Worm (Caenorhabditis elegans) whole organism, L1 larva: ENCODE measurements around the gene ttr-3.
A peak's percentile ranks its signal among the peaks of the same experiment; 100 is the strongest.

Experiments used
- C34B4.2 ChIP-seq: sonication (generic microtip); optimal IDR thresholded peaks from 2 replicates; lab custom pipeline; 2017; ENCODE audit warnings: mild to moderate bottlenecking, missing genetic modification characterization, missing compliant biosample characterization
- F16B12.6 ChIP-seq: fragments of 150-350 bp; optimal IDR thresholded peaks from 2 replicates; lab custom pipeline; 2014; ENCODE audit warnings: missing biosample characterization, missing genetic modification characterization
- Y116A8C.19 ChIP-seq: sonication (generic microtip); optimal IDR thresholded peaks from 2 replicates; lab custom pipeline; 2016; ENCODE audit warnings: missing compliant biosample characterization, missing genetic modification characterization, borderline replicate concordance
- aha-1 ChIP-seq: fragments of 150-350 bp; optimal IDR thresholded peaks from 2 replicates; lab custom pipeline; 2014; ENCODE audit warnings: missing biosample characterization, missing genetic modification characterization
- ama-1 ChIP-seq: fragments of 150-350 bp; optimal IDR thresholded peaks from 2 replicates; lab custom pipeline; 2014
- blmp-1 ChIP-seq: fragments of 150-350 bp; optimal IDR thresholded peaks from 2 replicates; lab custom pipeline; 2014; ENCODE audit warnings: missing biosample characterization, missing genetic modification characterization
- ceh-63 ChIP-seq: fragments of 200-800 bp; sonication (Bioruptor generic); optimal IDR thresholded peaks from 2 replicates; lab custom pipeline; 2018; ENCODE audit warnings: mild to moderate bottlenecking, missing genetic modification characterization, missing compliant biosample characterization
- ceh-8 ChIP-seq: fragments of 200-800 bp; sonication (Bioruptor generic); optimal IDR thresholded peaks from 2 replicates; lab custom pipeline; 2018; ENCODE audit warnings: mild to moderate bottlenecking, missing genetic modification characterization, moderate library complexity, missing compliant biosample characterization
- dpl-1 ChIP-seq, 3 experiments: fragments of 150-350 bp in 2 of 3; sonication (generic microtip) in 1 of 3; optimal IDR thresholded peaks; 2 replicates each; lab custom pipeline; 2014 to 2017; ENCODE audit warnings: missing biosample characterization in 3 of 3, missing genetic modification characterization in 3 of 3, missing genetic modification reagents in 3 of 3
- efl-1 ChIP-seq, 4 experiments: fragments of 150-350 bp; optimal IDR thresholded peaks in 3 of 4; peaks in 1 of 4; 1 replicate in 1 of 4; 2 replicates in 3 of 4; lab custom pipeline; 2014; ENCODE audit warnings: missing biosample characterization in 2 of 4, missing genetic modification characterization in 2 of 4, missing genetic modification reagents in 2 of 4
- egl-13 ChIP-seq: sonication (generic microtip); optimal IDR thresholded peaks from 2 replicates; lab custom pipeline; 2016; ENCODE audit warnings: missing genotype, missing genetic modification reagents, missing genetic modification characterization, missing compliant biosample characterization
- egl-27 ChIP-seq, 2 experiments: fragments of 150-350 bp in 1 of 2; sonication (generic microtip); optimal IDR thresholded peaks; 3 replicates each; lab custom pipeline; 2017 to 2018; ENCODE audit warnings: missing biosample characterization in 2 of 2, missing genetic modification characterization in 2 of 2, missing genetic modification reagents in 2 of 2
- elt-2 ChIP-seq: sonication (generic microtip); optimal IDR thresholded peaks from 2 replicates; lab custom pipeline; 2016; ENCODE audit warnings: missing genetic modification characterization, mild to moderate bottlenecking, inconsistent platforms, missing compliant biosample characterization, missing genetic modification reagents
- elt-3 ChIP-seq, 6 experiments: fragments of 150-350 bp in 1 of 6; sonication (generic microtip); optimal IDR thresholded peaks; 2 replicates each; lab custom pipeline; 2017 to 2018; ENCODE audit warnings: missing biosample characterization in 6 of 6, missing genetic modification characterization in 6 of 6, inconsistent platforms in 1 of 6
- ets-5 ChIP-seq: fragments of 200-800 bp; sonication (Bioruptor generic); IDR thresholded peaks from 2 replicates; pipeline ENCODE4 v1.3.6; 2022; ENCODE audit warnings: missing genetic modification characterization, missing compliant biosample characterization
- fkh-10 ChIP-seq: sonication (generic microtip); optimal IDR thresholded peaks from 2 replicates; lab custom pipeline; 2017; ENCODE audit warnings: missing biosample characterization, missing genetic modification reagents, missing genetic modification characterization
- fkh-4 ChIP-seq: sonication (generic microtip); optimal IDR thresholded peaks from 2 replicates; lab custom pipeline; 2016; ENCODE audit warnings: missing compliant biosample characterization, missing genetic modification characterization, borderline replicate concordance
- hlh-4 ChIP-seq: sonication (generic microtip); optimal IDR thresholded peaks from 2 replicates; lab custom pipeline; 2016; ENCODE audit warnings: mild to moderate bottlenecking, missing genetic modification characterization, missing compliant biosample characterization
- jun-1 ChIP-seq: fragments of 150-350 bp; optimal IDR thresholded peaks from 2 replicates; lab custom pipeline; 2014; ENCODE audit warnings: missing biosample characterization, missing genetic modification reagents, missing genetic modification characterization
- lin-13 ChIP-seq: fragments of 150-350 bp; optimal IDR thresholded peaks from 2 replicates; lab custom pipeline; 2014; ENCODE audit warnings: missing biosample characterization, missing genetic modification reagents, missing genetic modification characterization
- lin-14 ChIP-seq: fragments of 200-800 bp; sonication (Bioruptor generic); optimal IDR thresholded peaks from 2 replicates; lab custom pipeline; 2018; ENCODE audit warnings: mild to moderate bottlenecking, missing genetic modification characterization, moderate library complexity, missing compliant biosample characterization
- lin-35 ChIP-seq, 2 experiments: fragments of 150-350 bp; optimal IDR thresholded peaks; 2 replicates each; lab custom pipeline; 2014; ENCODE audit warnings: missing biosample characterization in 2 of 2, missing genetic modification characterization in 2 of 2, missing genetic modification reagents in 2 of 2
- lsy-2 ChIP-seq, 2 experiments: fragments of 150-350 bp; optimal IDR thresholded peaks; 2 replicates each; lab custom pipeline; 2014; ENCODE audit warnings: missing biosample characterization in 2 of 2, missing genetic modification characterization in 2 of 2
- mab-9 ChIP-seq: fragments of 200-800 bp; sonication (Bioruptor generic); IDR thresholded peaks from 2 replicates; pipeline ENCODE4 v1.3.6; 2022; ENCODE audit warnings: missing genetic modification reagents, missing genetic modification characterization, missing compliant biosample characterization
- mdl-1 ChIP-seq, 2 experiments: fragments of 150-350 bp; optimal IDR thresholded peaks; 2 replicates each; lab custom pipeline; 2014 to 2017; ENCODE audit warnings: missing biosample characterization in 2 of 2, missing genetic modification characterization in 2 of 2, inconsistent platforms in 1 of 2
- mef-2 ChIP-seq: fragments of 150-350 bp; optimal IDR thresholded peaks from 2 replicates; lab custom pipeline; 2014; ENCODE audit warnings: missing biosample characterization, missing genetic modification characterization
- mep-1 ChIP-seq: fragments of 150-350 bp; optimal IDR thresholded peaks from 2 replicates; lab custom pipeline; 2014; ENCODE audit warnings: missing biosample characterization, missing genetic modification characterization
- nhr-12 ChIP-seq: sonication (generic microtip); optimal IDR thresholded peaks from 2 replicates; lab custom pipeline; 2017; ENCODE audit warnings: missing biosample characterization, missing genetic modification characterization
- nhr-20 ChIP-seq: sonication (generic microtip); optimal IDR thresholded peaks from 2 replicates; lab custom pipeline; 2016; ENCODE audit warnings: mild to moderate bottlenecking, missing genetic modification characterization, missing compliant biosample characterization
- nhr-28 ChIP-seq: fragments of 150-350 bp; optimal IDR thresholded peaks from 2 replicates; lab custom pipeline; 2014; ENCODE audit warnings: missing biosample characterization, missing genetic modification characterization
- nhr-71 ChIP-seq: sonication (generic microtip); optimal IDR thresholded peaks from 2 replicates; lab custom pipeline; 2016; ENCODE audit warnings: mild to moderate bottlenecking, missing genetic modification characterization, moderate library complexity, missing compliant biosample characterization
- nhr-85 ChIP-seq: sonication (generic microtip); peaks from one replicate; lab custom pipeline; 2016; ENCODE audit warnings: missing genetic modification characterization, inconsistent platforms, missing compliant biosample characterization
- nhr-90 ChIP-seq: sonication (generic microtip); optimal IDR thresholded peaks from 2 replicates; lab custom pipeline; 2016; ENCODE audit warnings: mild to moderate bottlenecking, missing genetic modification characterization, missing compliant biosample characterization; ENCODE audit not compliant: poor library complexity
- pax-3 ChIP-seq: fragments of 200-800 bp; sonication (Bioruptor generic); optimal IDR thresholded peaks from 2 replicates; lab custom pipeline; 2018; ENCODE audit warnings: mild to moderate bottlenecking, missing genetic modification characterization, moderate library complexity, missing compliant biosample characterization
- pqm-1 ChIP-seq: sonication (generic microtip); optimal IDR thresholded peaks from 3 replicates; lab custom pipeline; 2017; ENCODE audit warnings: missing biosample characterization, missing genetic modification characterization
- rnt-1 ChIP-seq: sonication (generic microtip); optimal IDR thresholded peaks from 2 replicates; lab custom pipeline; 2016; ENCODE audit warnings: mild to moderate bottlenecking, missing genetic modification characterization, moderate library complexity, missing compliant biosample characterization
- snpc-4 ChIP-seq: fragments of 150-350 bp; optimal IDR thresholded peaks from 2 replicates; lab custom pipeline; 2014; ENCODE audit warnings: missing biosample characterization, missing genetic modification characterization
- snu-23 ChIP-seq: sonication (generic microtip); optimal IDR thresholded peaks from 2 replicates; lab custom pipeline; 2016; ENCODE audit warnings: missing genetic modification characterization, missing compliant biosample characterization
- sptf-1 ChIP-seq: fragments of 150-350 bp; optimal IDR thresholded peaks from 2 replicates; lab custom pipeline; 2014; ENCODE audit warnings: missing biosample characterization, missing genetic modification characterization
- swsn-7 ChIP-seq: sonication (generic microtip); optimal IDR thresholded peaks from 2 replicates; lab custom pipeline; 2016; ENCODE audit warnings: missing genetic modification characterization, missing compliant biosample characterization
- unc-130 ChIP-seq: fragments of 150-350 bp; optimal IDR thresholded peaks from 2 replicates; lab custom pipeline; 2017; ENCODE audit warnings: missing biosample characterization, missing genetic modification characterization, inconsistent platforms
- unc-98 ChIP-seq: fragments of 200-800 bp; sonication (Bioruptor generic); IDR thresholded peaks from 2 replicates; pipeline ENCODE4 v1.3.6; 2022; ENCODE audit warnings: missing genetic modification characterization, missing compliant biosample characterization
- ztf-4 ChIP-seq: fragments of 150-350 bp; optimal IDR thresholded peaks from 2 replicates; lab custom pipeline; 2014; ENCODE audit warnings: missing biosample characterization, missing genetic modification characterization

The ttr-3 gene

DNA sequence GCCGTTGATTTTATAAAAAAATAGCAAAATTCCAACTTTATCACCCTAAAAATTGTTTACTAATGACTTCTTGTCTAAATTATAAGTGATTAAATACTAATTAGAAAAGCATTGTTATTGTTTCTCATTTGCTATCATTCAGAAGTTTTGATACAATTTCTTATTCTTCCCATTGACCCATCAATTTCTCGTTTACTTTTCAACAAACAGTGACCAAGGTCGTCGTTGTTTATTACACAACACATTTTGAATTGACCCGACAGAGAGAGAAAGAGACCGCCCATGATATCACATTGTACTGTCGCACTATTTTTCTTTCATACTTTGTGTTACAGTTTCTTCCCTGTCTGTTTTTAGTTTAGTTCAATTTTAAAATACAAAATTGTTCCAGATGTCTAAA is 828 bp upstream of the ttr-3 start, which contains the start of gene ttr-2:
Gene ttr-2, plus strand, starts transcription at position 392 of the 400 bp plus-strand sequence.
- TF ChIP-seq lin-14 (GFP tag; lab: Kevin White, UChicago) (peak; percentile 67), mep-1 (tag; lab: Kevin White, UChicago) (peak; percentile 10), nhr-85 (tag; lab: Kevin White, UChicago) (peak; percentile 77), nhr-12 (no peak), fkh-10 (GFP tag; lab: Kevin White, UChicago) (no peak), efl-1 (optimal IDR thresholded peaks at IDR 0.05; lab: Kevin White, UChicago) (no peak), efl-1 (GFP tag; optimal IDR thresholded peaks at IDR 0.05 in 1 of 2; lab: Kevin White, UChicago) (peak in 1 of 2 experiments; percentile 73), nhr-71 (tag; lab: Kevin White, UChicago) (peak; percentile 21), elt-3 (tag; optimal IDR thresholded peaks at IDR 0.05; lab: Kevin White, UChicago) (peak in 2 of 6 experiments; percentile 46 to 56), blmp-1 (tag; lab: Kevin White, UChicago) (peak; percentile 48), snu-23 (peak; percentile 35)

DNA sequence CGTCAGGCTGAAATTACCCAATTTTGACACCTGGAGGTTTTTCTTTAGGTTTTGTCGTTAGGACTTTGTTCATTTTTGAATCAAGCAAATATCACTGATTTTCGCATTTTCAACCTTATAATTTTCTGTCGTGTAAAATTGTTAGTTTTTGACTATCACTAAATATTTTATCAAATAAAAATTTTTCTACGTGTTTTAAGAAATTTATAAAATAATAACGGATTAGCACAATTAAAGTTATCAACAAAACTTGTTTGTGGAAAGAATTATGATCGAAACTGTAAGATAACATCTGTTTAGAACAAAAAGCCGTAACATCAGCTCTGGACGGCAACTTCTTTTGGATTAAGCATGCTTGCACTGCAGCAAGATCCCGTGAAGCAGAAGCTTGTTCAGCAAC is 3.7 kb downstream of the ttr-3 start, which contains the start of gene cbp-2:
Gene cbp-2, plus strand, starts transcription at position 301 of the 400 bp plus-strand sequence.
- TF ChIP-seq C34B4.2 (tag; lab: Kevin White, UChicago) (no peak), efl-1 (optimal IDR thresholded peaks at IDR 0.05; lab: Kevin White, UChicago) (no peak), efl-1 (GFP tag; optimal IDR thresholded peaks at IDR 0.05 in 1 of 2; lab: Kevin White, UChicago) (no peak), dpl-1 (GFP tag; optimal IDR thresholded peaks at IDR 0.05; lab: Kevin White, UChicago) (no peak), mdl-1 (tag; optimal IDR thresholded peaks at IDR 0.05; lab: Kevin White, UChicago) (no peak), lin-14 (GFP tag; lab: Kevin White, UChicago) (no peak), sptf-1 (no peak), rnt-1 (tag; lab: Kevin White, UChicago) (no peak), nhr-71 (tag; lab: Kevin White, UChicago) (no peak), ceh-63 (GFP tag; lab: Kevin White, UChicago) (no peak), aha-1 (tag; lab: Kevin White, UChicago) (no peak), nhr-28 (no peak), ztf-4 (tag; lab: Kevin White, UChicago) (no peak), Y116A8C.19 (tag; lab: Kevin White, UChicago) (no peak)

DNA sequence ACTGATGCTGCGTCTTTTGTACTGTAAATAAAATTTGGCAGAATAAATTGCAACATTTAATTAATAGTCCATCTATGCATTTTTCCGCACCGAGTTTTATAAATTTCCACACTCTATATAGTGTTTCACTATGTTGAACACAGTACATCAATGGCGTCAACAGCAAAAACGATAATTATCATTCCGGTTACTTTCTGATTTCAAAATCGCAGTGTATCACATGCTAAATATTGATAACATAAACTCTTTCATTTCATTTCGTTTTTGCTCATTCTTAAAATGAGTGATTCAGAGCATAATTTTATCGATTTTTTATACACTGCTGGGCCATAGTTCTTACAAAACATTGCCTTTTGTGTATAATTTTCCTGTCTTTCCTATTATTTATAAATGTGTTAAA is 4.2 kb downstream of the ttr-3 start:
- TF ChIP-seq snu-23 (no peak), unc-98 (GFP tag; lab: Robert Waterston, UW) (no peak), pax-3 (tag; lab: Kevin White, UChicago) (no peak)

DNA sequence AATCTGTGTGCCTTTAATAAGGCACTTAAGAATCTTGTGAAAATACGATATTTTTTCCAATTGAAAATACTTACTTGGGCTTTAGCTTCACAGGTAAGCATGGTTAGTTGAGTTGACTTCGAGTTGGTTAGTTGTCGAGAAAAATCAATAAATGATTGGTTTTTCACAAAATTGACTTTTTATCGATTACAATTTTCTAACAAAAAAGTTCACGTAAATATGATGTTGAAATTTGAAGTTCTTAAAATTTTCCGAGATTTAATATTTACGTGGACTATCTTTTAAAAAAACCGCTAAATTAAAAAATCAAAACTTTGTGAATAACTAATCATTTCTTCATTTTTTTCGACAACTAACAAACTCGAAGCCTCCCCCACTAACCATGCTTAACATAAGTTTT is 5.8 kb downstream of the ttr-3 start, which contains the start of gene F40F12.3:
Gene F40F12.3, minus strand, starts transcription at position 101 of the 400 bp plus-strand sequence.
- TF ChIP-seq unc-98 (GFP tag; lab: Robert Waterston, UW) = no peak
- TF ChIP-seq ztf-4 (tag; lab: Kevin White, UChicago) = no peak
- no peak for TF ChIP-seq egl-13 (tag; lab: Kevin White, UChicago)
- TF ChIP-seq mdl-1 (tag; optimal IDR thresholded peaks at IDR 0.05; lab: Kevin White, UChicago) = no peak
- TF ChIP-seq nhr-20 (tag; lab: Kevin White, UChicago) = no peak
- TF ChIP-seq pax-3 (tag; lab: Kevin White, UChicago) = no peak
- TF ChIP-seq Y116A8C.19 (tag; lab: Kevin White, UChicago) = no peak
- TF ChIP-seq egl-27 (tag; optimal IDR thresholded peaks at IDR 0.05; lab: Kevin White, UChicago) = no peak
- TF ChIP-seq jun-1 (tag; lab: Kevin White, UChicago) = no peak
- no peak for TF ChIP-seq ets-5 (GFP tag; lab: Robert Waterston, UW)
- no peak for TF ChIP-seq blmp-1 (tag; lab: Kevin White, UChicago)
- no peak for TF ChIP-seq snpc-4 (tag; lab: Kevin White, UChicago)
- no peak for TF ChIP-seq swsn-7 (tag; lab: Kevin White, UChicago)
- no peak for TF ChIP-seq lsy-2 (tag; optimal IDR thresholded peaks at IDR 0.05; lab: Kevin White, UChicago)
- no peak for TF ChIP-seq unc-130 (tag; lab: Kevin White, UChicago)
- TF ChIP-seq mef-2 (tag; lab: Kevin White, UChicago) = no peak

DNA sequence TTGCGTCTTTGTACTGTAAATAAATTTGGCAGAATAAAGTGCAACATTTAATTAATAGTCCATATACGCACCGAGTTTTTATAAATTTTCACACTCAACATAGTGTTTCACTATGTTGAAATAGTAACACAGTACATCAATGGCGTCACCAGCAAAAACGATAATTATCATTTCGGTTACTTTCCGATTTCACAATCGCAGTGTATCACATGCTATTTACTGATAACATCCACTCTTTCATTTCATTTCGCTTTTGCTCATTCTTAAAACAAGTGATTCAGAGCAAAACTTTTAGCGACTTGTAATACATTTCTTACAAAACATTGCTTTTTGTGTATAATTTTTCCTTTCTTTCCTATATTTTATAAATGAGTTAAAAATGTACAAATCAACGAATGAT is 12.8 kb downstream of the ttr-3 start, which contains the start of gene cbp-3:
Gene cbp-3, plus strand, starts transcription at position 272 of the 400 bp plus-strand sequence.
- no peak for TF ChIP-seq ama-1 (lab: Kevin White, UChicago)
- peak; percentile 75 for TF ChIP-seq pqm-1 (tag; lab: Kevin White, UChicago)
- no peak for TF ChIP-seq F16B12.6 (tag; lab: Kevin White, UChicago)
- peak in 1 of 2 experiments; percentile 41 for TF ChIP-seq lin-35 (GFP tag; optimal IDR thresholded peaks at IDR 0.05; lab: Kevin White, UChicago)
- no peak for TF ChIP-seq fkh-4 (tag; lab: Kevin White, UChicago)
- TF ChIP-seq hlh-4 (tag; lab: Kevin White, UChicago) = no peak
- TF ChIP-seq lin-13 (GFP tag; lab: Kevin White, UChicago) = no peak
- TF ChIP-seq nhr-90 (tag; lab: Kevin White, UChicago) = no peak
- TF ChIP-seq mab-9 = no peak
- TF ChIP-seq ceh-8 (GFP tag; lab: Kevin White, UChicago) = no peak
- peak; percentile 28 for TF ChIP-seq elt-2
- TF ChIP-seq egl-13 (tag; lab: Kevin White, UChicago) = no peak
